Fruit fly (Drosophila melanogaster) whole organism, embryonic: ENCODE data around the gene CG9297.

Experiments
- B-H1 ChIP-seq: fragments of 200-800 bp; sonication (Bioruptor generic); IDR thresholded peaks from 3 replicates; pipeline ENCODE4 v1.3.6; 2022; ENCODE audit warnings: missing biosample characterization, missing genetic modification characterization
- C15 ChIP-seq: fragments of 200-800 bp; sonication (Bioruptor generic); IDR thresholded peaks from 3 replicates; pipeline ENCODE4 v1.3.6; 2022; ENCODE audit warnings: missing biosample characterization, missing genetic modification characterization
- CG12155 ChIP-seq: fragments of 200-800 bp; sonication (Bioruptor generic); optimal IDR thresholded peaks from 3 replicates; lab custom pipeline; 2016; ENCODE audit warnings: missing biosample characterization, missing genetic modification characterization
- CG13123 ChIP-seq: fragments of 200-800 bp; sonication (Bioruptor generic); optimal IDR thresholded peaks from 2 replicates; lab custom pipeline; 2016; ENCODE audit warnings: missing biosample characterization, missing genetic modification characterization
- CG13296 ChIP-seq: fragments of 200-800 bp; sonication (Bioruptor generic); optimal IDR thresholded peaks from 3 replicates; lab custom pipeline; 2018; ENCODE audit warnings: missing biosample characterization, mild to moderate bottlenecking, missing genetic modification characterization
- CG13775 ChIP-seq: fragments of 200-800 bp; sonication (Bioruptor generic); optimal IDR thresholded peaks from 3 replicates; lab custom pipeline; 2017; ENCODE audit warnings: missing biosample characterization, mild to moderate bottlenecking, missing genetic modification characterization
- CG16863 ChIP-seq: fragments of 200-800 bp; sonication (Bioruptor generic); optimal IDR thresholded peaks from 3 replicates; lab custom pipeline; 2016; ENCODE audit warnings: missing biosample characterization, missing genetic modification characterization
- CG18599 ChIP-seq: fragments of 200-800 bp; sonication (Bioruptor generic); optimal IDR thresholded peaks from 3 replicates; lab custom pipeline; 2017; ENCODE audit warnings: missing biosample characterization, missing genetic modification characterization, mild to moderate bottlenecking, moderate library complexity, missing genetic modification reagents
- CG2129 ChIP-seq: fragments of 200-800 bp; sonication (Bioruptor generic); IDR thresholded peaks from 2 replicates; pipeline ENCODE4 v1.3.6; 2022; ENCODE audit warnings: missing biosample characterization, missing genetic modification characterization; ENCODE audit not compliant: partially characterized antibody
- CG30403 ChIP-seq: fragments of 200-800 bp; sonication (Bioruptor generic); optimal IDR thresholded peaks from 3 replicates; lab custom pipeline; 2016; ENCODE audit warnings: missing biosample characterization, missing genetic modification characterization
- CG3281 ChIP-seq: fragments of 200-800 bp; sonication (Bioruptor generic); optimal IDR thresholded peaks from 3 replicates; lab custom pipeline; 2017; ENCODE audit warnings: missing biosample characterization, mild to moderate bottlenecking, missing genetic modification characterization
- CG3726 ChIP-seq: fragments of 200-800 bp; sonication (Bioruptor generic); IDR thresholded peaks from 3 replicates; pipeline ENCODE4, ENCODE4 v1.3.6; 2022; ENCODE audit warnings: missing biosample characterization, missing genetic modification characterization
- CG3995 ChIP-seq: fragments of 200-800 bp; sonication (Bioruptor generic); optimal IDR thresholded peaks from 3 replicates; lab custom pipeline; 2016; ENCODE audit warnings: missing biosample characterization, missing genetic modification characterization
- CG5180 ChIP-seq: fragments of 200-800 bp; sonication (Bioruptor generic); optimal IDR thresholded peaks from 3 replicates; lab custom pipeline; 2017; ENCODE audit warnings: missing biosample characterization, missing genetic modification characterization, mild to moderate bottlenecking, moderate library complexity, missing genetic modification reagents
- CG6765 ChIP-seq: fragments of 200-800 bp; sonication (Bioruptor generic); optimal IDR thresholded peaks from 3 replicates; lab custom pipeline; 2017; ENCODE audit warnings: missing biosample characterization, mild to moderate bottlenecking, missing genetic modification characterization
- Dll ChIP-seq: fragments of 200-800 bp; sonication (Bioruptor generic); IDR thresholded peaks from 4 replicates; pipeline ENCODE4 v1.3.6; 2022; ENCODE audit warnings: missing biosample characterization, missing genetic modification characterization; ENCODE audit not compliant: partially characterized antibody
- E2f2 ChIP-seq: fragments of 200-800 bp; sonication (Bioruptor generic); IDR thresholded peaks from 2 replicates; pipeline ENCODE4 v1.3.6; 2022; ENCODE audit warnings: missing biosample characterization, missing genetic modification characterization
- HHEX ChIP-seq: fragments of 200-800 bp; sonication (Bioruptor generic); optimal IDR thresholded peaks from 3 replicates; lab custom pipeline; 2017; ENCODE audit warnings: missing biosample characterization, mild to moderate bottlenecking, missing genetic modification characterization, missing genetic modification reagents
- Hr78 ChIP-seq, 2 experiments: fragments of 200-800 bp in 1 of 2; fragments of >200 bp in 1 of 2; sonication (Bioruptor generic) in 1 of 2; optimal IDR thresholded peaks; 2 replicates each; lab custom pipeline; 2017 to 2019; ENCODE audit warnings: missing biosample characterization in 2 of 2, missing genetic modification characterization in 2 of 2, mild to moderate bottlenecking in 1 of 2, moderate library complexity in 1 of 2
- Hsf ChIP-seq: fragments of 200-800 bp; sonication (Bioruptor generic); optimal IDR thresholded peaks from 3 replicates; lab custom pipeline; 2016; ENCODE audit warnings: missing biosample characterization, missing genetic modification characterization
- Med ChIP-seq: fragments of 200-800 bp; sonication (Bioruptor generic); peaks from one replicate; lab custom pipeline; 2016; ENCODE audit warnings: missing biosample characterization, missing genetic modification characterization, mild to moderate bottlenecking, inconsistent platforms, moderate library complexity
- Meics ChIP-seq: fragments of 200-800 bp; sonication (Bioruptor generic); optimal IDR thresholded peaks from 2 replicates; lab custom pipeline; 2017; ENCODE audit warnings: missing biosample characterization, mild to moderate bottlenecking, missing genetic modification characterization
- Mrtf ChIP-seq: fragments of 200-800 bp; sonication (Bioruptor generic); IDR thresholded peaks from 3 replicates; pipeline ENCODE4 v1.3.6; 2022; ENCODE audit warnings: missing biosample characterization, missing genetic modification characterization
- NK7.1 ChIP-seq: fragments of 200-800 bp; sonication (Bioruptor generic); optimal IDR thresholded peaks from 3 replicates; lab custom pipeline; 2016; ENCODE audit warnings: missing biosample characterization, missing genetic modification characterization
- Tbp ChIP-seq: fragments of >200 bp; optimal IDR thresholded peaks from 2 replicates; lab custom pipeline; 2018; ENCODE audit warnings: missing biosample characterization, missing genetic modification characterization
- ash1 ChIP-seq: fragments of 200-800 bp; sonication (Bioruptor generic); optimal IDR thresholded peaks from 2 replicates; lab custom pipeline; 2018; ENCODE audit warnings: missing biosample characterization, mild to moderate bottlenecking, missing genetic modification characterization
- cato ChIP-seq: fragments of 200-800 bp; sonication (Bioruptor generic); optimal IDR thresholded peaks from 2 replicates; lab custom pipeline; 2016; ENCODE audit warnings: missing biosample characterization, missing genetic modification characterization, borderline replicate concordance
- cg ChIP-seq: fragments of 200-800 bp; sonication (Bioruptor generic); optimal IDR thresholded peaks from 3 replicates; lab custom pipeline; 2019; ENCODE audit warnings: missing biosample characterization, mild to moderate bottlenecking, missing genetic modification characterization, moderate library complexity
- dmrt99B ChIP-seq: fragments of 200-800 bp; sonication (Bioruptor generic); optimal IDR thresholded peaks from 2 replicates; lab custom pipeline; 2018; ENCODE audit warnings: missing biosample characterization, mild to moderate bottlenecking, missing genetic modification characterization, moderate library complexity
- esg ChIP-seq: fragments of 200-800 bp; sonication (Bioruptor generic); conservative IDR thresholded peaks from 2 replicates; pipeline ENCODE4 v1.3.6; 2022; ENCODE audit warnings: missing biosample characterization, missing genetic modification characterization
- fu2 ChIP-seq: fragments of 200-800 bp; sonication (Bioruptor generic); optimal IDR thresholded peaks from 2 replicates; lab custom pipeline; 2016; ENCODE audit warnings: missing biosample characterization, missing genetic modification characterization
- gem ChIP-seq: fragments of 200-800 bp; sonication (Bioruptor generic); optimal IDR thresholded peaks from 2 replicates; lab custom pipeline; 2019; ENCODE audit warnings: missing biosample characterization, mild to moderate bottlenecking, missing genetic modification characterization, moderate library complexity
- hth ChIP-seq: fragments of >200 bp; optimal IDR thresholded peaks from 2 replicates; lab custom pipeline; 2017; ENCODE audit warnings: inconsistent platforms
- knrl ChIP-seq: fragments of 200-800 bp; sonication (Bioruptor generic); IDR thresholded peaks from 3 replicates; pipeline ENCODE4 v1.3.6; 2022; ENCODE audit warnings: missing biosample characterization, missing genetic modification characterization; ENCODE audit not compliant: partially characterized antibody
- lab ChIP-seq: fragments of 200-800 bp; sonication (Bioruptor generic); optimal IDR thresholded peaks from 3 replicates; lab custom pipeline; 2017; ENCODE audit warnings: missing biosample characterization, missing genetic modification characterization, mild to moderate bottlenecking, moderate library complexity, missing genetic modification reagents
- nom ChIP-seq: fragments of 200-800 bp; sonication (Bioruptor generic); optimal IDR thresholded peaks from 2 replicates; lab custom pipeline; 2017; ENCODE audit warnings: missing biosample characterization, missing genetic modification characterization, mild to moderate bottlenecking, moderate library complexity, missing genetic modification reagents
- onecut ChIP-seq: fragments of 200-800 bp; sonication (Bioruptor generic); IDR thresholded peaks from 2 replicates; pipeline ENCODE4 v1.3.6; 2022; ENCODE audit warnings: missing biosample characterization, missing genetic modification characterization
- pb ChIP-seq: fragments of 200-800 bp; sonication (Bioruptor generic); optimal IDR thresholded peaks from 3 replicates; lab custom pipeline; 2016; ENCODE audit warnings: missing biosample characterization, missing genetic modification characterization
- prd ChIP-seq, 3 experiments: fragments of >200 bp in 2 of 3; fragments of 200-800 bp in 1 of 3; sonication (Bioruptor generic) in 1 of 3; optimal IDR thresholded peaks in 2 of 3; IDR thresholded peaks in 1 of 3; 2 replicates in 2 of 3; 3 replicates in 1 of 3; pipeline versions ENCODE4 v1.3.6 to Lab custom; 2017 to 2022; ENCODE audit warnings: missing biosample characterization in 1 of 3, missing genetic modification characterization in 1 of 3
- ranshi ChIP-seq: fragments of 200-800 bp; sonication (Bioruptor generic); IDR thresholded peaks from 2 replicates; pipeline ENCODE4 v1.3.6; 2022; ENCODE audit warnings: missing biosample characterization, missing genetic modification characterization
- rib ChIP-seq: fragments of 200-800 bp; sonication (Bioruptor generic); IDR thresholded peaks from 2 replicates; pipeline ENCODE4 v1.3.6; 2022; ENCODE audit warnings: missing biosample characterization, missing genetic modification characterization
- row ChIP-seq: fragments of 200-800 bp; sonication (Bioruptor generic); IDR thresholded peaks from 3 replicates; pipeline ENCODE4 v1.3.6; 2022; ENCODE audit warnings: missing biosample characterization, missing genetic modification characterization
- sc ChIP-seq, 3 experiments: fragments of >200 bp in 2 of 3; fragments of 200-800 bp in 1 of 3; sonication (Bioruptor generic) in 1 of 3; optimal IDR thresholded peaks; 2 replicates in 2 of 3; 3 replicates in 1 of 3; lab custom pipeline; 2017; ENCODE audit warnings: mild to moderate bottlenecking in 1 of 3, missing biosample characterization in 1 of 3, missing genetic modification characterization in 1 of 3, missing genetic modification reagents in 1 of 3
- z ChIP-seq: fragments of 200-800 bp; sonication (Bioruptor generic); IDR thresholded peaks from 3 replicates; pipeline ENCODE4 v1.3.6; 2022; ENCODE audit warnings: missing biosample characterization, missing genetic modification characterization

The CG9297 gene

DNA sequence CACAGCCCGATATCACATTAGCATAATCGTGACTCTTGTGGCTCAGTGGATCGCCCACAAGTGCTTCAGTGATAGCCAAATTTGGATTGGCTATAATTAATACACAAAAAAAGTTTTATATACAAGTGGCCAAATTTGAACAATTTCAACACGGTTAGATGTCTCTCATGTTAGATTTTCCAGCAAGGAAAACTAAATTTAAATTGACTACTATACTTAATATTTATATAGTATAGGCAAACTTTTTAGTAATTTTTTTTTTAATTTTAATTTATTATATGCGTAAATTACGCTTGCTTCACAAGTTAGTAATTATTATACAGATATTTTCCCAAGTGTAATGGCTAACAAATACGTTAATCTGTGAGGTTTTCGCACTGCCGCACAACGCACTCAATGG, 6.3 kb upstream of the CG9297 start (continued):
- TF ChIP-seq CG12155 (no peak), B-H1 (GFP tag; lab: Robert Waterston, UW) (no peak), Hsf (GFP tag; lab: Kevin White, UChicago) (no peak), CG13296 (peak; percentile 9), knrl (GFP tag; lab: Robert Waterston, UW) (no peak), gem (peak; percentile 56), CG2129 (GFP tag; lab: Robert Waterston, UW) (no peak), sc (optimal IDR thresholded peaks at IDR 0.05; lab: Kevin White, UChicago) (no peak), sc (GFP tag; optimal IDR thresholded peaks at IDR 0.05; lab: Kevin White, UChicago) (no peak), CG30403 (GFP tag; lab: Kevin White, UChicago) (peak; percentile 3), row (peak; percentile 31; the same call in 2 of the 3 replicates), dmrt99B (tag; lab: Kevin White, UChicago) (peak; percentile 21), CG3281 (GFP tag; lab: Kevin White, UChicago) (peak; percentile 24), NK7.1 (GFP tag; lab: Kevin White, UChicago) (no peak), lab (GFP tag; lab: Kevin White, UChicago) (peak; percentile 4), CG3995 (GFP tag; lab: Kevin White, UChicago) (peak; percentile 27), Meics (GFP tag; lab: Kevin White, UChicago) (peak; percentile 1), CG5180 (GFP tag; lab: Kevin White, UChicago) (no peak), Hr78 (GFP tag; optimal IDR thresholded peaks at IDR 0.05; lab: Kevin White, UChicago) (no peak), HHEX (GFP tag; lab: Kevin White, UChicago) (no peak), hth (lab: Kevin White, UChicago) (no peak), CG3726 (GFP tag; lab: Robert Waterston, UW) (no peak), ranshi (GFP tag; lab: Robert Waterston, UW) (0 out of 2 replicates have a peak, but pooled peaks have one; percentile 14), prd (optimal IDR thresholded peaks at IDR 0.05; lab: Kevin White, UChicago) (no peak), prd (GFP tag; IDR thresholded peaks at IDR 0.05; lab: Robert Waterston, UW) (no peak), Med (GFP tag; lab: Kevin White, UChicago) (peak; percentile 65), nom (GFP tag; lab: Kevin White, UChicago) (no peak), cg (GFP tag; lab: Kevin White, UChicago) (no peak), CG16863 (GFP tag; lab: Kevin White, UChicago) (no peak), C15 (GFP tag; lab: Robert Waterston, UW) (no peak), Dll (GFP tag; lab: Robert Waterston, UW) (no peak)

DNA sequence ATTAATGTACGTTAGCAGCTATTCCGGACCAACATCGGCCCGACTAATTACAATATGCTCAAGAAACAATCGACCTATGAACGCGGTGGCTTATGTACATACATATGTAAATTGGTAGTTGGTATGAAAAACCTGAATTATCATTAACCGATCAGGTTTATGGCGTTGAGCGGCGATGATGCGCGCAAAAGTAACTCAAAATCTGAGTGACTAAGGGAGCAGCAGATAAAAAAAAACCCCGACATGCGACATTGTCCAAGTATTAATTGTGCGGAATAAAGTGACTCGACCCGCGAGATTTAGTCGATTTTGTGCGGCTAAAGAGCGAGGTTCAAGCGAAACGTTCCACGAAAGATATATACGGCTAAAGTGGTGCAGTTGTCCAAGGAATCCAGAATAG, 5.8 kb upstream of the CG9297 start, which contains the start of gene CG9312:
TSS of gene CG9312 (plus strand) at position 301 of the 400 bp plus-strand sequence.
- TF ChIP-seq z (GFP tag; lab: Robert Waterston, UW) (peak; percentile 76; the same call in 1 of the 3 replicates), CG13775 (GFP tag; lab: Kevin White, UChicago) (no peak), esg (GFP tag; lab: Robert Waterston, UW) (no peak), onecut (GFP tag; lab: Robert Waterston, UW) (no peak)

DNA sequence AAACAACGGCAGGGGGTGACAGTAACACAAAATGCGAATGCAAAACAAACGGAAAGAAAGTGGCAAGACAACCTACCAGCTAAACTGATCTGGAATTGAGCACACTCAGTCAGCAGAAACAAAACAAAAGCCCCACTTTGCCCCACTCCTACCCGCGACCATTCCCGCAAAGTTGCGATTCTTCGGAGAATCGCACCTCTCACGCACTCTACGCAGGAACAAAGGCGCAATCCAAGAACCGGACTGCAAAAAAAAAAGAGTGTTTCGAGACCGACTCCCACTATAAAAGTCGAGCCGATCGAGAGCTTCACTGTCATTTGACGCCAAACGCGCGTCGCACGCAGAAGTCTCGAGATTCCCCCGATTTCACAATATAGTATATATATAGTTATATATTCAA, 4.1 kb upstream of the CG9297 start, which contains the start of gene Cht5:
TSS of gene Cht5 (plus strand) at position 311 of the 400 bp plus-strand sequence.
- TF ChIP-seq CG6765 (GFP tag; lab: Kevin White, UChicago) (no peak), CG13123 (GFP tag; lab: Kevin White, UChicago) (no peak), E2f2 (no peak), ash1 (GFP tag; lab: Kevin White, UChicago) (no peak), knrl (GFP tag; lab: Robert Waterston, UW) (no peak), cato (GFP tag; lab: Kevin White, UChicago) (no peak), rib (GFP tag; lab: Robert Waterston, UW) (no peak), fu2 (GFP tag; lab: Kevin White, UChicago) (no peak), Tbp (GFP tag; lab: Kevin White, UChicago) (no peak), CG18599 (GFP tag; lab: Kevin White, UChicago) (no peak), pb (GFP tag; lab: Kevin White, UChicago) (no peak), Mrtf (no peak)
